Fruit fly (Drosophila melanogaster): ENCODE measurements around the gene Pgant5.

Pgant5 gene

DNA sequence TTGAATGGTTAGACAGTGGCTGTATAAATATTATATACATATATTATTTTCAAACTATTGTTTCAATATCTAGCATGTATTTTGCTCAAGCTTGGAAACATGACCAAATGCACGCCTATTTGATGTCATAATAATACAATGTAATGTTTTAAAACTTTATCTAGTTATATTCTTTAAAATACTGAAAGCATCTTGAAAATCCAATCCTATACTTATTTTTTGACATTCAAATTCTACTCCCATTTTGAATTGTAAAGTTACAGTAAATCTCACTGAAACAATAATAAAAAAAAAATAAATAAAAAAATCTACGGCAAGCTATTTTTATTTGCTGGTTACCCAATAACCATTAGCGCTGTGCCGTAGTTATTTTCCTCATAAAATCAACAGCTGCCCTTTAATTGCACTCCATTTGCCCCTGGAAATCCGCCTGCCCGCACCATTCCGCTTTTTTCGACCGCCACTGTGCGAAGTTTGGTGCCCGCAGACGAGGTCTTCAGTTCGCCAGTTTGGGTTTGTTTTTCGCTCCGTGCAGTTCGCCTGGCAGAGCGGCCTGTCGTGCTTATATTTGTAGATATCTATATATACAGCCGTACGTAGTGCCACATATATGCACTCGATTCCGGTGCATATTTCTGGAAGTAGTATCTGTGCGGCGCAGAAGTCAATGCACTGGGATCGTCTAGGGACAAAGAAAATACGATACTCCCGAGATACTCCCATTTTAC is 48.3 kb downstream of the Pgant5 start (continued):
- TF ChIP-seq wor (GFP tag; IDR thresholded peaks at IDR 0.05): no peak
- no peak for TF ChIP-seq D (optimal IDR thresholded peaks at IDR 0.05)
- peak; percentile 50 for TF ChIP-seq D (GFP tag; optimal IDR thresholded peaks at IDR 0.05)
- no peak for TF ChIP-seq vfl (GFP tag; optimal IDR thresholded peaks at IDR 0.05)
- peak; percentile 41; the same call in 1 of the 2 replicates for TF ChIP-seq stc (GFP tag; IDR thresholded peaks at IDR 0.05)
- TF ChIP-seq CG6254 (GFP tag; optimal IDR thresholded peaks at IDR 0.05): peak; percentile 30
- TF ChIP-seq zf30C (GFP tag; optimal IDR thresholded peaks at IDR 0.05): no peak
- no peak for TF ChIP-seq cato (GFP tag; optimal IDR thresholded peaks at IDR 0.05; ENCODE audit: borderline replicate concordance)
- TF ChIP-seq Lhr (GFP tag; optimal IDR thresholded peaks at IDR 0.05): no peak
- TF ChIP-seq esg (GFP tag; conservative IDR thresholded peaks at IDR 0.05): 0 out of 2 replicates have a peak, but pooled peaks have one; percentile 13
- peak; percentile 39 for TF ChIP-seq CG14710 (tag; optimal IDR thresholded peaks at IDR 0.05)
- peak; percentile 36 for TF ChIP-seq CG12942 (GFP tag; optimal IDR thresholded peaks at IDR 0.05)
- peak; percentile 11; the same call in 1 of the 2 replicates for TF ChIP-seq danr (GFP tag; IDR thresholded peaks at IDR 0.05)
- TF ChIP-seq otp (GFP tag; IDR thresholded peaks at IDR 0.05): no peak
- peak; percentile 45; the same call in 1 of the 2 replicates for TF ChIP-seq CG1024 (GFP tag; IDR thresholded peaks at IDR 0.05)
- TF ChIP-seq lab (GFP tag; optimal IDR thresholded peaks at IDR 0.05): peak; percentile 67
- TF ChIP-seq CG31365 (tag; optimal IDR thresholded peaks at IDR 0.05): no peak
- no peak for TF ChIP-seq klu (GFP tag; IDR thresholded peaks at IDR 0.05)
- TF ChIP-seq CG34224 (GFP tag; IDR thresholded peaks at IDR 0.05; ENCODE audit: partially characterized antibody): no peak
- TF ChIP-seq CG7271 (tag; optimal IDR thresholded peaks at IDR 0.05): no peak
- TF ChIP-seq CG7987 (GFP tag; optimal IDR thresholded peaks at IDR 0.05): no peak
- peak; percentile 18 for TF ChIP-seq CG15601 (tag; optimal IDR thresholded peaks at IDR 0.05)
- TF ChIP-seq ci (GFP tag; IDR thresholded peaks at IDR 0.05): peak; percentile 85
- TF ChIP-seq HHEX (GFP tag; optimal IDR thresholded peaks at IDR 0.05): peak; percentile 69
- peak; percentile 56 for TF ChIP-seq ATbp (GFP tag; optimal IDR thresholded peaks at IDR 0.05)
- TF ChIP-seq ro (GFP tag; IDR thresholded peaks at IDR 0.05): no peak; the same call in 1 of the 2 replicates
- peak; percentile 61 for TF ChIP-seq fd96Cb (tag; optimal IDR thresholded peaks at IDR 0.05)
- no peak for TF ChIP-seq tll (GFP tag; optimal IDR thresholded peaks at IDR 0.05)
- peak; percentile 42 for TF ChIP-seq CG17829 (tag; optimal IDR thresholded peaks at IDR 0.05)
- 0 out of 3 replicates have a peak, but pooled peaks have one; percentile 10 for TF ChIP-seq B-H1 (GFP tag; IDR thresholded peaks at IDR 0.05)
- peak; percentile 62 for TF ChIP-seq CG16779 (GFP tag; IDR thresholded peaks at IDR 0.05)
- TF ChIP-seq CG8281 (tag; optimal IDR thresholded peaks at IDR 0.05): no peak
- peak; percentile 76 for TF ChIP-seq CG2678 (tag; optimal IDR thresholded peaks at IDR 0.05)
- no peak for TF ChIP-seq Dref (GFP tag; IDR thresholded peaks at IDR 0.05)
- peak; percentile 52 for TF ChIP-seq ems (GFP tag; optimal IDR thresholded peaks at IDR 0.05)
- TF ChIP-seq Dip3 (GFP tag; optimal IDR thresholded peaks at IDR 0.05): no peak
- peak; percentile 57 for TF ChIP-seq grau (tag; optimal IDR thresholded peaks at IDR 0.05)
- TF ChIP-seq Side (GFP tag; optimal IDR thresholded peaks at IDR 0.05): peak; percentile 7
- TF ChIP-seq peb (GFP tag; IDR thresholded peaks at IDR 0.05): no peak
- TF ChIP-seq gsb (GFP tag; IDR thresholded peaks at IDR 0.05): no peak
- peak; percentile 26 for TF ChIP-seq Fer1 (GFP tag; optimal IDR thresholded peaks at IDR 0.05)
- TF ChIP-seq Trl (optimal IDR thresholded peaks at IDR 0.05): no peak
- no peak for TF ChIP-seq Trl (GFP tag; optimal IDR thresholded peaks at IDR 0.05)
- no peak for TF ChIP-seq CG4854 (GFP tag; optimal IDR thresholded peaks at IDR 0.05)
- TF ChIP-seq PHDP (tag; optimal IDR thresholded peaks at IDR 0.05): peak; percentile 46
- TF ChIP-seq trem (tag; optimal IDR thresholded peaks at IDR 0.05): peak; percentile 11
- TF ChIP-seq Myb (GFP tag; optimal IDR thresholded peaks at IDR 0.05): peak; percentile 18
- no peak for TF ChIP-seq sim (GFP tag; IDR thresholded peaks at IDR 0.05)
- TF ChIP-seq CG17385 (GFP tag; optimal IDR thresholded peaks at IDR 0.05): peak; percentile 53
- no peak for TF ChIP-seq Kr (GFP tag; optimal IDR thresholded peaks at IDR 0.05)
